Fruit fly (Drosophila melanogaster): Measurements from ENCODE around the gene CG4995.

CG4995 gene

dm6 chr2L:10364229-10364628 lies 42.0 kb downstream of the CG4995 start, which contains the start of gene lft (continued):
- TF ChIP-seq Hr78 (GFP tag; optimal IDR thresholded peaks at IDR 0.05) (no peak), sqz (GFP tag; optimal IDR thresholded peaks at IDR 0.05) (no peak), pfk (GFP tag; optimal IDR thresholded peaks at IDR 0.05) (no peak), CG16779 (GFP tag; IDR thresholded peaks at IDR 0.05) (no peak), zen (tag; optimal IDR thresholded peaks at IDR 0.05) (no peak), pnt (GFP tag; optimal IDR thresholded peaks at IDR 0.05) (no peak), ac (GFP tag; optimal IDR thresholded peaks at IDR 0.05) (no peak), CG42726 (GFP tag; IDR thresholded peaks at IDR 0.05; ENCODE audit: partially characterized antibody) (no peak), pho (GFP tag; optimal IDR thresholded peaks at IDR 0.05) (no peak), Dbx (GFP tag; IDR thresholded peaks at IDR 0.05) (no peak), CG3163 (GFP tag; optimal IDR thresholded peaks at IDR 0.05) (no peak), ERR (GFP tag; optimal IDR thresholded peaks at IDR 0.05) (no peak), CG34224 (GFP tag; IDR thresholded peaks at IDR 0.05; ENCODE audit: partially characterized antibody) (no peak), CG10321 (GFP tag; IDR thresholded peaks at IDR 0.05) (no peak), CG8944 (GFP tag; optimal IDR thresholded peaks at IDR 0.05) (no peak), gsb (GFP tag; IDR thresholded peaks at IDR 0.05) (no peak), CG12391 (tag; optimal IDR thresholded peaks at IDR 0.05) (no peak), ara (GFP tag; IDR thresholded peaks at IDR 0.05) (no peak), CG2712 (tag; optimal IDR thresholded peaks at IDR 0.05) (no peak), CG18619 (GFP tag; optimal IDR thresholded peaks at IDR 0.05) (no peak), CG12071 (GFP tag; optimal IDR thresholded peaks at IDR 0.05) (no peak), Fer1 (GFP tag; optimal IDR thresholded peaks at IDR 0.05) (no peak), CG9876 (GFP tag; optimal IDR thresholded peaks at IDR 0.05) (no peak), CG10209 (GFP tag; optimal IDR thresholded peaks at IDR 0.05) (no peak), Spps (tag; optimal IDR thresholded peaks at IDR 0.05) (no peak), rib (GFP tag; IDR thresholded peaks at IDR 0.05) (no peak), ftz-f1 (GFP tag; optimal IDR thresholded peaks at IDR 0.05) (no peak), gsb-n (tag; optimal IDR thresholded peaks at IDR 0.05) (no peak), Sry-β (GFP tag; optimal IDR thresholded peaks at IDR 0.05) (peak; percentile 90), CG9797 (GFP tag; optimal IDR thresholded peaks at IDR 0.05) (peak; percentile 2), HLH3B (GFP tag; IDR thresholded peaks at IDR 0.05) (no peak), CG7928 (GFP tag; optimal IDR thresholded peaks at IDR 0.05) (no peak), al (GFP tag; IDR thresholded peaks at IDR 0.05) (no peak), CG14965 (GFP tag; optimal IDR thresholded peaks at IDR 0.05; ENCODE audit: borderline replicate concordance) (no peak), Hr39 (optimal IDR thresholded peaks at IDR 0.05) (no peak), Antp (GFP tag; optimal IDR thresholded peaks at IDR 0.05) (no peak), da (GFP tag; optimal IDR thresholded peaks at IDR 0.05) (no peak), gem (tag; optimal IDR thresholded peaks at IDR 0.05) (no peak), CG10274 (GFP tag; optimal IDR thresholded peaks at IDR 0.05) (no peak), CkIIα-i1 (GFP tag; IDR thresholded peaks at IDR 0.05) (no peak), CG31388 (GFP tag; optimal IDR thresholded peaks at IDR 0.05) (no peak), trem (tag; optimal IDR thresholded peaks at IDR 0.05) (peak; percentile 42), CG8765 (GFP tag; IDR thresholded peaks at IDR 0.05) (no peak), Lhr (GFP tag; optimal IDR thresholded peaks at IDR 0.05) (no peak), CG7745 (tag; optimal IDR thresholded peaks at IDR 0.05) (no peak), D19B (GFP tag; optimal IDR thresholded peaks at IDR 0.05) (no peak), br (optimal IDR thresholded peaks at IDR 0.05) (no peak), CG3065 (GFP tag; optimal IDR thresholded peaks at IDR 0.05) (no peak), CG2116 (GFP tag; optimal IDR thresholded peaks at IDR 0.05) (peak; percentile 16), kni (GFP tag; optimal IDR thresholded peaks at IDR 0.05) (no peak), Sox100B (GFP tag; optimal IDR thresholded peaks at IDR 0.05) (no peak), CG14710 (tag; optimal IDR thresholded peaks at IDR 0.05) (peak; percentile 3), CG1024 (GFP tag; IDR thresholded peaks at IDR 0.05) (no peak)
